Worm (Caenorhabditis elegans) whole organism, young adult: ENCODE results near the gene F35F10.7.

Source experiments
- D2030.7 ChIP-seq: fragments of 200-800 bp; sonication (Bioruptor generic); IDR thresholded peaks from 2 replicates; pipeline ENCODE4 v1.3.6; 2022; ENCODE audit warnings: missing genetic modification reagents, missing genetic modification characterization, missing compliant biosample characterization
- F22D6.2 ChIP-seq: sonication (generic microtip); optimal IDR thresholded peaks from 2 replicates; lab custom pipeline; 2016; ENCODE audit warnings: mild to moderate bottlenecking, missing genetic modification characterization, missing compliant biosample characterization
- F23B12.7 ChIP-seq: sonication (generic microtip); optimal IDR thresholded peaks from 2 replicates; lab custom pipeline; 2017; ENCODE audit warnings: missing genetic modification characterization, mild to moderate bottlenecking, missing compliant biosample characterization, antibody characterized with exemption, moderate library complexity; ENCODE audit not compliant: insufficient read depth
- F33H1.4 ChIP-seq: fragments of 200-800 bp; sonication (Bioruptor generic); IDR thresholded peaks from 2 replicates; pipeline ENCODE4 v1.3.6; 2022; ENCODE audit warnings: missing genetic modification reagents, missing genetic modification characterization, missing compliant biosample characterization
- F39B2.1 ChIP-seq: fragments of 200-800 bp; sonication (Bioruptor generic); IDR thresholded peaks from 2 replicates; pipeline ENCODE4 v1.3.6; 2022; ENCODE audit warnings: missing genetic modification reagents, missing genetic modification characterization, missing compliant biosample characterization
- F49E8.2 ChIP-seq: sonication (generic microtip); optimal IDR thresholded peaks from 3 replicates; lab custom pipeline; 2017; ENCODE audit warnings: missing genetic modification characterization, mild to moderate bottlenecking, missing compliant biosample characterization, antibody characterized with exemption, moderate library complexity; ENCODE audit not compliant: insufficient read depth
- Y53F4B.3 ChIP-seq: fragments of 200-800 bp; sonication (Bioruptor generic); IDR thresholded peaks from 2 replicates; pipeline ENCODE4 v1.3.6; 2022; ENCODE audit warnings: missing genetic modification reagents, missing genetic modification characterization, missing compliant biosample characterization
- Y67H2A.10 ChIP-seq: fragments of 200-800 bp; sonication (Bioruptor generic); conservative IDR thresholded peaks from 2 replicates; pipeline ENCODE4 v1.3.6; 2022; ENCODE audit warnings: missing genetic modification reagents, missing genetic modification characterization, missing compliant biosample characterization
- akir-1 ChIP-seq: fragments of 200-800 bp; sonication (Bioruptor generic); optimal IDR thresholded peaks from 2 replicates; lab custom pipeline; 2018; ENCODE audit warnings: mild to moderate bottlenecking, missing genetic modification characterization, moderate library complexity, missing compliant biosample characterization
- ama-1 ChIP-seq, 3 experiments: fragments of 150-350 bp in 1 of 3; sonication (generic microtip) in 2 of 3; optimal IDR thresholded peaks; 2 replicates each; lab custom pipeline; 2014 to 2018; ENCODE audit warnings: missing biosample characterization in 2 of 3, missing genetic modification characterization in 2 of 3, missing genetic modification reagents in 2 of 3
- attf-3 ChIP-seq: fragments of 200-800 bp; sonication (Bioruptor generic); conservative IDR thresholded peaks from 2 replicates; pipeline ENCODE4 v1.3.6; 2022; ENCODE audit warnings: missing genetic modification reagents, missing genetic modification characterization, missing compliant biosample characterization
- attf-5 ChIP-seq: fragments of 200-800 bp; sonication (Bioruptor generic); optimal IDR thresholded peaks from 2 replicates; lab custom pipeline; 2018; ENCODE audit warnings: mild to moderate bottlenecking, missing genetic modification characterization, missing compliant biosample characterization
- bed-1 ChIP-seq: fragments of 200-800 bp; sonication (Bioruptor generic); IDR thresholded peaks from 2 replicates; pipeline ENCODE4 v1.3.6; 2022; ENCODE audit warnings: missing genetic modification reagents, missing genetic modification characterization, missing compliant biosample characterization
- cebp-2 ChIP-seq: fragments of 200-800 bp; sonication (Bioruptor generic); IDR thresholded peaks from 2 replicates; pipeline ENCODE4 v1.3.6; 2022; ENCODE audit warnings: missing genetic modification characterization, missing compliant biosample characterization
- ceh-40 ChIP-seq: fragments of 200-800 bp; sonication (Bioruptor generic); IDR thresholded peaks from 2 replicates; pipeline ENCODE4 v1.3.6; 2022; ENCODE audit warnings: missing genetic modification characterization, missing compliant biosample characterization
- ceh-79 ChIP-seq: sonication (generic microtip); optimal IDR thresholded peaks from 2 replicates; lab custom pipeline; 2017; ENCODE audit warnings: mild to moderate bottlenecking, missing genetic modification characterization, missing compliant biosample characterization
- ceh-91 ChIP-seq: fragments of 200-800 bp; sonication (Bioruptor generic); IDR thresholded peaks from 2 replicates; pipeline ENCODE4 v1.3.6; 2022; ENCODE audit warnings: missing genetic modification reagents, missing genetic modification characterization, missing compliant biosample characterization
- chd-7 ChIP-seq: sonication (generic microtip); optimal IDR thresholded peaks from 2 replicates; lab custom pipeline; 2016; ENCODE audit warnings: mild to moderate bottlenecking, missing genetic modification characterization, moderate library complexity, missing compliant biosample characterization
- die-1 ChIP-seq: sonication (generic microtip); optimal IDR thresholded peaks from 2 replicates; lab custom pipeline; 2016; ENCODE audit warnings: missing genotype, mild to moderate bottlenecking, missing genetic modification characterization, missing compliant biosample characterization
- him-1 ChIP-seq: sonication (generic microtip); optimal IDR thresholded peaks from 2 replicates; lab custom pipeline; 2016; ENCODE audit warnings: missing genotype, missing genetic modification reagents, missing genetic modification characterization, missing compliant biosample characterization
- lag-1 ChIP-seq: fragments of 200-800 bp; sonication (Bioruptor generic); IDR thresholded peaks from 2 replicates; pipeline ENCODE4 v1.3.6; 2022; ENCODE audit warnings: missing genetic modification reagents, missing genetic modification characterization, missing compliant biosample characterization
- let-607 ChIP-seq, 2 experiments: fragments of 200-800 bp in 1 of 2; sonication (Bioruptor generic) in 1 of 2; sonication (generic microtip) in 1 of 2; optimal IDR thresholded peaks; 2 replicates each; lab custom pipeline; 2016 to 2018; ENCODE audit warnings: mild to moderate bottlenecking in 2 of 2, missing compliant biosample characterization in 2 of 2, missing genetic modification characterization in 2 of 2, moderate library complexity in 2 of 2, missing genotype in 1 of 2
- lin-40 ChIP-seq: sonication (generic microtip); optimal IDR thresholded peaks from 2 replicates; lab custom pipeline; 2016; ENCODE audit warnings: missing genetic modification characterization, mild to moderate bottlenecking, missing compliant biosample characterization, missing genotype, missing genetic modification reagents
- lsl-1 ChIP-seq: fragments of 200-800 bp; sonication (Bioruptor generic); optimal IDR thresholded peaks from 2 replicates; lab custom pipeline; 2018; ENCODE audit warnings: mild to moderate bottlenecking, missing genetic modification characterization, moderate library complexity, missing compliant biosample characterization
- madf-10 ChIP-seq: sonication (generic microtip); optimal IDR thresholded peaks from 2 replicates; lab custom pipeline; 2016; ENCODE audit warnings: mild to moderate bottlenecking, missing genetic modification characterization, missing compliant biosample characterization
- madf-3 ChIP-seq: fragments of 200-800 bp; sonication (Bioruptor generic); IDR thresholded peaks from 2 replicates; pipeline ENCODE4 v1.3.6; 2022; ENCODE audit warnings: missing genetic modification reagents, missing genetic modification characterization, missing compliant biosample characterization
- madf-6 ChIP-seq: fragments of 200-800 bp; sonication (Bioruptor generic); IDR thresholded peaks from 2 replicates; pipeline ENCODE4 v1.3.6; 2022; ENCODE audit warnings: missing genetic modification reagents, missing genetic modification characterization, missing compliant biosample characterization
- madf-8 ChIP-seq: fragments of 200-800 bp; sonication (Bioruptor generic); conservative IDR thresholded peaks from 2 replicates; pipeline ENCODE4 v1.3.6; 2022; ENCODE audit warnings: missing genetic modification reagents, missing genetic modification characterization, missing compliant biosample characterization
- nfya-2 ChIP-seq: fragments of 200-800 bp; sonication (Bioruptor generic); IDR thresholded peaks from 2 replicates; pipeline ENCODE4 v1.3.6; 2022; ENCODE audit warnings: missing genetic modification reagents, missing genetic modification characterization, missing compliant biosample characterization
- nfyb-1 ChIP-seq: fragments of 200-800 bp; sonication (Bioruptor generic); IDR thresholded peaks from 2 replicates; pipeline ENCODE4 v1.3.6; 2022; ENCODE audit warnings: missing genetic modification reagents, missing genetic modification characterization, missing compliant biosample characterization
- pbrm-1 ChIP-seq: fragments of 200-800 bp; sonication (Bioruptor generic); IDR thresholded peaks from 2 replicates; pipeline ENCODE4 v1.3.6; 2022; ENCODE audit warnings: missing genetic modification reagents, missing genetic modification characterization, missing compliant biosample characterization
- rpc-1 ChIP-seq, 2 experiments: fragments of 150-350 bp in 1 of 2; sonication (generic microtip) in 1 of 2; optimal IDR thresholded peaks; 2 replicates each; lab custom pipeline; 2014 to 2018; ENCODE audit warnings: missing biosample characterization in 1 of 2, missing genetic modification characterization in 1 of 2, missing genetic modification reagents in 1 of 2, missing genotype in 1 of 2
- unc-130 ChIP-seq: sonication (generic microtip); optimal IDR thresholded peaks from 2 replicates; lab custom pipeline; 2016; ENCODE audit warnings: missing genetic modification reagents, missing genetic modification characterization, missing compliant biosample characterization
- xnd-1 ChIP-seq: sonication (generic microtip); optimal IDR thresholded peaks from 2 replicates; lab custom pipeline; 2016; ENCODE audit warnings: missing genotype, missing genetic modification reagents, missing genetic modification characterization, missing compliant biosample characterization
- ztf-26 ChIP-seq: sonication (generic microtip); optimal IDR thresholded peaks from 2 replicates; lab custom pipeline; 2017; ENCODE audit warnings: missing genetic modification characterization, missing compliant biosample characterization
- ztf-28 ChIP-seq: fragments of 200-800 bp; sonication (Bioruptor generic); IDR thresholded peaks from 2 replicates; pipeline ENCODE4 v1.3.6; 2022; ENCODE audit warnings: missing genetic modification reagents, missing genetic modification characterization, missing compliant biosample characterization

The F35F10.7 gene

DNA sequence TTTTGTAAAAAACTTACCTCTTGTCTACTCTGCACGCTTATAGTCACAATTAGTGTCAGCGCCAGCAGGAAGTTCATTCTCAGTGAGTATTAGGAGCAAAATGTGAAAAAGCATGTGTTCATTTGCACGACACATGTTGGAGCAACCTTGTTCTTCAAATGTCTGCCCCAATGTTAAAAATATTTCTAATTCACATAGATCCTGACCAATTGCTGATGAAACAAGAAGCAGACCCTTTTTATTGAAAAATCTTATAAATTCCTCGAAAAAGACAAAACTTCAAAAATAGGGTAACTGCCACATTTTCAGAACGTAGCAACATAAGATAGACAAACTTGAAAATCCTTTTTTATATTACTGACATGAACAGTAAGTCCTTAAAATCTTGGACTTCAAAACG, 36.9 kb upstream of the F35F10.7 start, which contains the start of gene C17B7.8 (continued):
- no peak for TF ChIP-seq ama-1 (optimal IDR thresholded peaks at IDR 0.05; lab: Kevin White, UChicago)
- TF ChIP-seq ama-1 (GFP tag; optimal IDR thresholded peaks at IDR 0.05; lab: Kevin White, UChicago), result no peak
- TF ChIP-seq, all 124 proteins: peak for 0

DNA sequence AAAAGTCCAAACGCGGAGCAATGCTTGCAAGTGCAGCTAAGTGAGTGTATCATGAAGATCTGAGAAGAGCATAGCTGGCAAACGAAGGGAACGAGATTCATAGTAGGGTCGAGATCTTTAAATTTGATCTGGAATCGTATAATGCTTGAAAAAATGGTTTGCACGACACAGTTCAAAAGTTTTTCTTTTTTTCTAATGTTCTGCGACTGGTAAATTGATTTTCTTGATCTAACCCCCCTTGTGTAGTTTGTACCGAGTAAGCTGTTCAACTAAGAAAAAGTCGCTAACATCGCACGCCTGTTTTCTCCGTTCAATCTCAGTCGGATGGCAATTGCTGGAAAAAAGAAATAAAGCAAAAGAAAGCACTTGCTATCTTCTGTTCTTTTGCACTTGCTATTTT, 33.2 kb upstream of the F35F10.7 start, which contains the start of gene C17B7.14:
C17B7.14 (minus strand) TSS at position 101 of the 400 bp plus-strand sequence.
- TF ChIP-seq rpc-1 (optimal IDR thresholded peaks at IDR 0.05; lab: Kevin White, UChicago) (no peak), rpc-1 (tag; optimal IDR thresholded peaks at IDR 0.05; lab: Kevin White, UChicago) (no peak), lag-1 (no peak), lin-40 (tag; lab: Kevin White, UChicago) (no peak), him-1 (no peak), cebp-2 (GFP tag; lab: Robert Waterston, UW) (no peak), Y67H2A.10 (GFP tag; lab: Robert Waterston, UW) (no peak), ceh-40 (GFP tag; lab: Robert Waterston, UW) (no peak), chd-7 (no peak), unc-130 (GFP tag; lab: Kevin White, UChicago) (no peak), ama-1 (optimal IDR thresholded peaks at IDR 0.05; lab: Kevin White, UChicago) (no peak), ama-1 (GFP tag; optimal IDR thresholded peaks at IDR 0.05; lab: Kevin White, UChicago) (no peak), xnd-1 (tag; lab: Kevin White, UChicago) (no peak), die-1 (tag; lab: Kevin White, UChicago) (no peak)

DNA sequence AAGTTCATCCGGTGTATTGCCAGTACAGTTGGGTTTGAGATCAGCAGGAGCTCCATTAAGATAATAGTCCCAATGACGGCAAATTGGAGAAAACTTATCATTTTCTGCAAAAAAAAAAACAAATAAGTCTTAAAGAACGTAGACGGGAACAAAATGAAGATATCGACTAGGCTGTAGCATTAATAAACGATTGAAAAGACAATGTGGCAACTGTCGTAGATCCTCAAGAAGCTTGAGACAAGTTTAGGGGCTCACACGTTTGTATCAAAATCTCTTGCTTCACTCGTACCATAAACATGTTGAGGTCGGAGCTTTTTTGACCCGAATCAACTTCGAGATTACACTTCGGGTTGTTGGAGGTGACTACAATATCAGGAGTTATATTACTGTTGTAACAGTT, 32.8 kb upstream of the F35F10.7 start, which contains the start of gene F35F10.14:
F35F10.14 (minus strand) TSS at position 101 of the 400 bp plus-strand sequence.
- no peak for TF ChIP-seq Y67H2A.10 (GFP tag; lab: Robert Waterston, UW)
- 0 out of 2 replicates have a peak, but pooled peaks have one; percentile 26 for TF ChIP-seq ztf-28 (GFP tag; lab: Robert Waterston, UW)

DNA sequence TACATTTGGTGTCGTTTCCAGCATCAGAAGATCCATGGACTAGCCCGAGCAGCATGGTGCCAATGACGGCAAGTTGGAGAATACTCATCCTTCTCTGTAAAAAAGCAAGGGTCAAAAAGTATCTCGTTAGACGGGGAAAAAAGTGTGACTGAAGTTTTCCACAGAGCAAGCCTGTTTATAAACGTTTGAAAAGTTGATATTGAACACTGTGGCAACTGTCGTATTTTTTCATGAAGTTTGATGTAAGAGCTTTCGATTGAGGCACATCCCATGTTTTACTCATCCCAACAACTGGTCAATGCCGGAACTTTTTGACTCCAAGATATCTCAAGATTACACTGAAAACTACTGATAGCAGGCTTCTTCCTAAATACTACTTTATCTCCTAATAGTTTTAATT, 31.7 kb upstream of the F35F10.7 start, which contains the start of gene F35F10.13:
F35F10.13 (minus strand) TSS at position 101 of the 400 bp plus-strand sequence.
- TF ChIP-seq madf-3 (GFP tag; lab: Robert Waterston, UW) (no peak), unc-130 (GFP tag; lab: Kevin White, UChicago) (no peak), F22D6.2 (no peak), xnd-1 (tag; lab: Kevin White, UChicago) (no peak), F23B12.7 (tag; lab: Kevin White, UChicago) (no peak), let-607 (tag; optimal IDR thresholded peaks at IDR 0.05; lab: Kevin White, UChicago) (no peak), akir-1 (GFP tag; lab: Kevin White, UChicago) (no peak), ztf-28 (GFP tag; lab: Robert Waterston, UW) (no peak)
- TF ChIP-seq, all 124 proteins: peak for 0

DNA sequence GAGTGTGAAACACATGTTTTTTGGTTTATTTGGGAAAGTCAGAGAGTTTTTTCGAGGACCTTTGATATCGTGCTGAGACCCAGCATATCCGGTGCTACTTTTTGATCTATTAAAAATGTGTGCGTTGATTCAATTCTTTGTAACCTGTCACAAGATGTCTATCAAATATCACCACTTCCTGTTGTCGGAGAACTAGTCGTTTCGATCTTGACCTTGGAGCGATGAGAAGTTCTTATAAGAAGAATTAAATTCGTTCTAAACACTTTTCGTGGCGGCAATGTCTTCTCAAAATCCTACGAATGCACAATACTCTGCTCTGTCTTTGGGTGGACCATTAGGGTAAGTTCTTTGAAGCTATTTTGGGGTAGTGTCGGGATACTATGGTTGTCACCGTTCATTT, 28.9 kb upstream of the F35F10.7 start, which contains the start of gene F35F10.1:
F35F10.1 (plus strand) TSS at position 200 of the 400 bp plus-strand sequence.
- TF ChIP-seq madf-3 (GFP tag; lab: Robert Waterston, UW) (0 out of 2 replicates have a peak, but pooled peaks have one; percentile 50), him-1 (no peak), F39B2.1 (no peak), bed-1 (GFP tag; lab: Robert Waterston, UW) (0 out of 2 replicates have a peak, but pooled peaks have one; percentile 84), madf-6 (GFP tag; lab: Robert Waterston, UW) (no peak), ceh-79 (tag; lab: Kevin White, UChicago) (no peak)
- TF ChIP-seq, all 124 proteins: peak for 2

DNA sequence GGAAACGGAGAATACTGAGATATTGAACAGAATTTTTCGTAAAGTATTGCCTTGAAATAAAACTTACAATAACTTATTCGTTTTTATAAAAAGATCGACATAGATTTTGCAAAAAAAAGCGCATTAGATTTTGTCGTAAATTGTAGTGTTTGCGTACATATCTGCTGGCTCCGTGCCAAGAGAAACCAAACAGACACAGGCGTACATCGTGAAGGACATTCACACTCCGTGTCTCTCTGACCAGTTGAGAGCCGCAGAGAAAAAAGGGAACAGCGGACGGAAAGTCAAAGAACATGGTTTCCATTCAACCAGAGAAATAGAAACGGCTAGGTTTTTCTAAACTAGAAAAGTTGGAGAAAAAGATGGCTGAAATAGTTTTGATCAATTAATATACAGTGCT, 28.1 kb upstream of the F35F10.7 start, which contains the start of gene arrd-19:
arrd-19 (minus strand) TSS at position 209 of the 400 bp plus-strand sequence.
- TF ChIP-seq lin-40 (tag; lab: Kevin White, UChicago), result no peak
- no peak for TF ChIP-seq nfya-2 (GFP tag; lab: Robert Waterston, UW)
- TF ChIP-seq madf-10 (tag; lab: Kevin White, UChicago), result no peak
- TF ChIP-seq attf-3 (GFP tag; lab: Robert Waterston, UW), result peak; percentile 42
- no peak for TF ChIP-seq lsl-1 (GFP tag; lab: Kevin White, UChicago)
- 0 out of 2 replicates have a peak, but pooled peaks have one; percentile 64 for TF ChIP-seq lag-1
- TF ChIP-seq F33H1.4, result no peak
- TF ChIP-seq Y67H2A.10 (GFP tag; lab: Robert Waterston, UW), result no peak
- no peak for TF ChIP-seq F49E8.2 (tag; lab: Kevin White, UChicago)
- no peak for TF ChIP-seq ceh-79 (tag; lab: Kevin White, UChicago)
- no peak for TF ChIP-seq ceh-91 (GFP tag; lab: Robert Waterston, UW)
- no peak for TF ChIP-seq Y53F4B.3 (GFP tag; lab: Robert Waterston, UW)
- peak; percentile 66; the same call in 1 of the 2 replicates for TF ChIP-seq pbrm-1 (GFP tag; lab: Robert Waterston, UW)
- TF ChIP-seq ztf-26, result peak; percentile 21
- TF ChIP-seq madf-8 (GFP tag; lab: Robert Waterston, UW), result no peak
- peak; percentile 73; the same call in 1 of the 2 replicates for TF ChIP-seq nfyb-1 (GFP tag; lab: Robert Waterston, UW)
- TF ChIP-seq attf-5 (GFP tag; lab: Kevin White, UChicago), result peak; percentile 65
- TF ChIP-seq D2030.7, result no peak
